Fruit fly (Drosophila melanogaster) whole organism, embryonic: Measurements from ENCODE around the gene CG17839.

ENCODE experiments used
- Abd-B ChIP-seq: fragments of 200-800 bp; sonication (Bioruptor generic); optimal IDR thresholded peaks from 2 replicates; lab custom pipeline; 2018; ENCODE audit warnings: missing biosample characterization, mild to moderate bottlenecking, missing genetic modification characterization, moderate library complexity
- Asciz ChIP-seq: fragments of 200-800 bp; sonication (Bioruptor generic); optimal IDR thresholded peaks from 2 replicates; lab custom pipeline; 2017; ENCODE audit warnings: missing biosample characterization, mild to moderate bottlenecking, missing genetic modification characterization, missing genetic modification reagents
- Atf6 ChIP-seq: fragments of 200-800 bp; sonication (Bioruptor generic); IDR thresholded peaks from 2 replicates; pipeline ENCODE4 v1.3.6; 2022; ENCODE audit warnings: missing biosample characterization, missing genetic modification characterization
- Blimp-1 ChIP-seq: fragments of 200-800 bp; sonication (Bioruptor generic); optimal IDR thresholded peaks from 3 replicates; lab custom pipeline; 2018; ENCODE audit warnings: missing biosample characterization, missing genetic modification characterization, mild to moderate bottlenecking, moderate library complexity, missing genetic modification reagents
- CG10654 ChIP-seq: fragments of 200-800 bp; sonication (Bioruptor generic); optimal IDR thresholded peaks from 2 replicates; lab custom pipeline; 2016; ENCODE audit warnings: missing biosample characterization, missing genetic modification characterization
- CG10959 ChIP-seq: fragments of 200-800 bp; sonication (Bioruptor generic); IDR thresholded peaks from 2 replicates; pipeline ENCODE4 v1.3.6; 2022; ENCODE audit warnings: missing biosample characterization, missing genetic modification characterization
- CG10979 ChIP-seq: fragments of 200-800 bp; sonication (Bioruptor generic); optimal IDR thresholded peaks from 2 replicates; lab custom pipeline; 2018; ENCODE audit warnings: missing biosample characterization, mild to moderate bottlenecking, missing genetic modification characterization, moderate library complexity
- CG11085 ChIP-seq: fragments of 200-800 bp; sonication (Bioruptor generic); IDR thresholded peaks from 2 replicates; pipeline ENCODE4 v1.3.6; 2022; ENCODE audit warnings: missing biosample characterization, missing genetic modification characterization
- CG11398 ChIP-seq: fragments of 200-800 bp; sonication (Bioruptor generic); optimal IDR thresholded peaks from 2 replicates; lab custom pipeline; 2016; ENCODE audit warnings: missing biosample characterization, missing genetic modification characterization
- CG11456 ChIP-seq: fragments of 200-800 bp; sonication (Bioruptor generic); IDR thresholded peaks from 3 replicates; pipeline ENCODE4 v1.3.6; 2022; ENCODE audit warnings: missing biosample characterization, missing genetic modification characterization
- CG11560 ChIP-seq: fragments of 200-800 bp; sonication (Bioruptor generic); IDR thresholded peaks from 3 replicates; pipeline ENCODE4 v1.3.6; 2022; ENCODE audit warnings: missing biosample characterization, missing genetic modification characterization
- CG12769 ChIP-seq: fragments of 200-800 bp; sonication (Bioruptor generic); optimal IDR thresholded peaks from 2 replicates; lab custom pipeline; 2019; ENCODE audit warnings: missing biosample characterization, mild to moderate bottlenecking, missing genetic modification characterization, moderate library complexity
- CG13424 ChIP-seq: fragments of 200-800 bp; sonication (Bioruptor generic); optimal IDR thresholded peaks from 2 replicates; lab custom pipeline; 2019; ENCODE audit warnings: missing biosample characterization, mild to moderate bottlenecking, missing genetic modification characterization, moderate library complexity
- CG14710 ChIP-seq: fragments of 200-800 bp; sonication (Bioruptor generic); optimal IDR thresholded peaks from 3 replicates; lab custom pipeline; 2019; ENCODE audit warnings: missing biosample characterization, mild to moderate bottlenecking, missing genetic modification characterization, moderate library complexity
- CG15073 ChIP-seq: fragments of 200-800 bp; sonication (Bioruptor generic); optimal IDR thresholded peaks from 2 replicates; lab custom pipeline; 2016; ENCODE audit warnings: missing biosample characterization, missing genetic modification characterization
- CG15269 ChIP-seq: fragments of 200-800 bp; sonication (Bioruptor generic); optimal IDR thresholded peaks from 2 replicates; lab custom pipeline; 2018; ENCODE audit warnings: missing biosample characterization, mild to moderate bottlenecking, missing genetic modification characterization, moderate library complexity
- CG1529 ChIP-seq: fragments of 200-800 bp; sonication (Bioruptor generic); optimal IDR thresholded peaks from 3 replicates; lab custom pipeline; 2018; ENCODE audit warnings: missing biosample characterization, missing genetic modification characterization
- CG15601 ChIP-seq: fragments of 200-800 bp; sonication (Bioruptor generic); optimal IDR thresholded peaks from 3 replicates; lab custom pipeline; 2019; ENCODE audit warnings: missing biosample characterization, mild to moderate bottlenecking, missing genetic modification characterization, moderate library complexity
- CG17802 ChIP-seq: fragments of 200-800 bp; sonication (Bioruptor generic); optimal IDR thresholded peaks from 2 replicates; lab custom pipeline; 2018; ENCODE audit warnings: missing biosample characterization, mild to moderate bottlenecking, missing genetic modification characterization, moderate library complexity
- CG1792 ChIP-seq: fragments of 200-800 bp; sonication (Bioruptor generic); optimal IDR thresholded peaks from 2 replicates; lab custom pipeline; 2016; ENCODE audit warnings: missing biosample characterization, missing genetic modification characterization
- CG18011 ChIP-seq: fragments of 200-800 bp; sonication (Bioruptor generic); optimal IDR thresholded peaks from 2 replicates; lab custom pipeline; 2017; ENCODE audit warnings: missing biosample characterization, missing genetic modification characterization, mild to moderate bottlenecking, moderate library complexity, missing genotype
- CG18476 ChIP-seq: fragments of 200-800 bp; sonication (Bioruptor generic); optimal IDR thresholded peaks from 2 replicates; lab custom pipeline; 2016; ENCODE audit warnings: missing biosample characterization, mild to moderate bottlenecking, missing genetic modification characterization
- CG2199 ChIP-seq: fragments of 200-800 bp; sonication (Bioruptor generic); IDR thresholded peaks from 3 replicates; pipeline ENCODE4 v1.3.6; 2022; ENCODE audit warnings: missing biosample characterization, missing genetic modification characterization
- CG30403 ChIP-seq: fragments of 200-800 bp; sonication (Bioruptor generic); optimal IDR thresholded peaks from 3 replicates; lab custom pipeline; 2016; ENCODE audit warnings: missing biosample characterization, missing genetic modification characterization
- CG3838 ChIP-seq: fragments of 200-800 bp; sonication (Bioruptor generic); optimal IDR thresholded peaks from 3 replicates; lab custom pipeline; 2016; ENCODE audit warnings: missing biosample characterization, missing genetic modification characterization
- CG43689 ChIP-seq: fragments of 200-800 bp; sonication (Bioruptor generic); IDR thresholded peaks from 2 replicates; pipeline ENCODE4 v1.3.6; 2022; ENCODE audit warnings: missing biosample characterization, missing genetic modification characterization
- CG4617 ChIP-seq: fragments of 200-800 bp; sonication (Bioruptor generic); optimal IDR thresholded peaks from 3 replicates; lab custom pipeline; 2016; ENCODE audit warnings: missing biosample characterization, missing genetic modification characterization, borderline replicate concordance
- CG4854 ChIP-seq: fragments of 200-800 bp; sonication (Bioruptor generic); optimal IDR thresholded peaks from 2 replicates; lab custom pipeline; 2016; ENCODE audit warnings: missing biosample characterization, missing genetic modification characterization, inconsistent platforms
- CG5953 ChIP-seq: fragments of 200-800 bp; sonication (Bioruptor generic); IDR thresholded peaks from 2 replicates; pipeline ENCODE4 v1.3.6; 2022; ENCODE audit warnings: missing biosample characterization, missing genetic modification characterization
- CG6683 ChIP-seq: fragments of 200-800 bp; sonication (Bioruptor generic); optimal IDR thresholded peaks from 2 replicates; lab custom pipeline; 2017; ENCODE audit warnings: missing biosample characterization, mild to moderate bottlenecking, missing genetic modification characterization, missing genetic modification reagents
- CG9215 ChIP-seq: fragments of 200-800 bp; sonication (Bioruptor generic); IDR thresholded peaks from 2 replicates; pipeline ENCODE4 v1.3.6; 2022; ENCODE audit warnings: missing biosample characterization, missing genetic modification characterization
- CrebB ChIP-seq: fragments of 200-800 bp; sonication (Bioruptor generic); optimal IDR thresholded peaks from 3 replicates; lab custom pipeline; 2018; ENCODE audit warnings: missing biosample characterization, mild to moderate bottlenecking, missing genetic modification characterization
- Fer1 ChIP-seq: fragments of 200-800 bp; sonication (Bioruptor generic); optimal IDR thresholded peaks from 2 replicates; lab custom pipeline; 2017; ENCODE audit warnings: missing biosample characterization, mild to moderate bottlenecking, missing genetic modification characterization
- MBD-R2 ChIP-seq: fragments of 200-800 bp; sonication (Bioruptor generic); IDR thresholded peaks from 2 replicates; pipeline ENCODE4 v1.3.6; 2022; ENCODE audit warnings: missing biosample characterization, missing genetic modification characterization
- Nf-YC ChIP-seq: fragments of 200-800 bp; optimal IDR thresholded peaks from 3 replicates; lab custom pipeline; 2019; ENCODE audit warnings: missing biosample characterization, mild to moderate bottlenecking, missing genetic modification characterization, moderate library complexity
- PHDP ChIP-seq: fragments of 200-800 bp; sonication (Bioruptor generic); optimal IDR thresholded peaks from 3 replicates; lab custom pipeline; 2018; ENCODE audit warnings: missing biosample characterization, mild to moderate bottlenecking, missing genetic modification characterization, moderate library complexity
- Scr ChIP-seq: fragments of 200-800 bp; sonication (Bioruptor generic); IDR thresholded peaks from 2 replicates; pipeline ENCODE4 v1.3.6; 2022; ENCODE audit warnings: missing biosample characterization, missing genetic modification characterization; ENCODE audit not compliant: partially characterized antibody
- Xrp1 ChIP-seq: fragments of 200-800 bp; sonication (Bioruptor generic); IDR thresholded peaks from 2 replicates; pipeline ENCODE4 v1.3.6; 2022; ENCODE audit warnings: missing biosample characterization, missing genetic modification characterization
- da ChIP-seq: fragments of 200-800 bp; sonication (Bioruptor generic); optimal IDR thresholded peaks from 2 replicates; lab custom pipeline; 2016; ENCODE audit warnings: missing biosample characterization, missing genetic modification characterization
- emc ChIP-seq: fragments of 200-800 bp; sonication (Bioruptor generic); optimal IDR thresholded peaks from 2 replicates; lab custom pipeline; 2016; ENCODE audit warnings: missing biosample characterization, missing genetic modification characterization
- fd102C ChIP-seq: fragments of 200-800 bp; sonication (Bioruptor generic); optimal IDR thresholded peaks from 2 replicates; lab custom pipeline; 2018; ENCODE audit warnings: missing biosample characterization, mild to moderate bottlenecking, missing genetic modification characterization, moderate library complexity
- gsb-n ChIP-seq: fragments of 200-800 bp; sonication (Bioruptor generic); optimal IDR thresholded peaks from 3 replicates; lab custom pipeline; 2018; ENCODE audit warnings: missing biosample characterization, mild to moderate bottlenecking, missing genetic modification characterization
- kah ChIP-seq: fragments of 200-800 bp; sonication (Bioruptor generic); optimal IDR thresholded peaks from 2 replicates; lab custom pipeline; 2018; ENCODE audit warnings: missing biosample characterization, mild to moderate bottlenecking, missing genetic modification characterization
- lab ChIP-seq: fragments of 200-800 bp; sonication (Bioruptor generic); optimal IDR thresholded peaks from 3 replicates; lab custom pipeline; 2017; ENCODE audit warnings: missing biosample characterization, missing genetic modification characterization, mild to moderate bottlenecking, moderate library complexity, missing genetic modification reagents
- mirr ChIP-seq: fragments of 200-800 bp; sonication (Bioruptor generic); optimal IDR thresholded peaks from 3 replicates; lab custom pipeline; 2018; ENCODE audit warnings: missing biosample characterization, mild to moderate bottlenecking, missing genetic modification characterization
- nau ChIP-seq: fragments of 200-800 bp; sonication (Bioruptor generic); optimal IDR thresholded peaks from 3 replicates; lab custom pipeline; 2017; ENCODE audit warnings: missing biosample characterization, mild to moderate bottlenecking, missing genetic modification characterization, missing genetic modification reagents
- org-1 ChIP-seq: fragments of 200-800 bp; sonication (Bioruptor generic); optimal IDR thresholded peaks from 2 replicates; lab custom pipeline; 2017; ENCODE audit warnings: missing biosample characterization, missing genetic modification characterization
- sc ChIP-seq, 3 experiments: fragments of >200 bp in 2 of 3; fragments of 200-800 bp in 1 of 3; sonication (Bioruptor generic) in 1 of 3; optimal IDR thresholded peaks; 2 replicates in 2 of 3; 3 replicates in 1 of 3; lab custom pipeline; 2017; ENCODE audit warnings: mild to moderate bottlenecking in 1 of 3, missing biosample characterization in 1 of 3, missing genetic modification characterization in 1 of 3, missing genetic modification reagents in 1 of 3
- schlank ChIP-seq: fragments of 200-800 bp; sonication (Bioruptor generic); optimal IDR thresholded peaks from 2 replicates; lab custom pipeline; 2018; ENCODE audit warnings: missing biosample characterization, mild to moderate bottlenecking, missing genetic modification characterization
- sens ChIP-seq: fragments of 200-800 bp; sonication (Bioruptor generic); peaks from one replicate; lab custom pipeline; 2016; ENCODE audit warnings: missing biosample characterization, missing genetic modification characterization

The CG17839 gene

DNA sequence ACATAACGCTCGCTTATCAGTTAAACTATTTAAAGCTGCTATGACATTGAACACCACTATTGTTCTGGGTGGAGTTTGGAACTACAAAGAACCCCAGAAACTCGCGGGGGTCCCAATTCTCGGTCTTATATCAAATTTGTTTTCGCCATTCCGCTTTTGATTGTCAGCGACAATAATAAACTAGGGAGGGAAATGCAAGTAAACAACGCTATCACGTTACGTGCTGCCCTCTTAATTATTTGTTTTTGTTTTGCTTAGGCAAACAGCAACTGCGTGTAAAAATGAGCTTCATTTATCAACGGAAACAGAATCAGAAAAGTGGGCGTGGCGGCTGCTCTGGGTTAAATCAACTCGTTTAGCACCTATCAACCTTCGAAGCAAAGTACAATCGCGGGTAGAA lies 24.7 kb upstream of the CG17839 start (continued):
- TF ChIP-seq CG15601 (tag; lab: Kevin White, UChicago): peak; percentile 66
- TF ChIP-seq CG9215 (GFP tag; lab: Robert Waterston, UW): no peak
- TF ChIP-seq Xrp1: peak; percentile 74
- TF ChIP-seq CG12769: peak; percentile 22
- no peak for TF ChIP-seq CG18011
- TF ChIP-seq CG18476 (GFP tag; lab: Kevin White, UChicago): peak; percentile 45
- TF ChIP-seq CG11398 (GFP tag; lab: Kevin White, UChicago): peak; percentile 11
- TF ChIP-seq CG17802: no peak
- TF ChIP-seq CG4617 (GFP tag; lab: Kevin White, UChicago): no peak
- TF ChIP-seq sens (GFP tag; lab: Kevin White, UChicago): peak; percentile 87
- peak; percentile 40 for TF ChIP-seq PHDP
- TF ChIP-seq fd102C (GFP tag; lab: Kevin White, UChicago): no peak
- peak; percentile 17 for TF ChIP-seq CG1529 (GFP tag; lab: Kevin White, UChicago)
- no peak for TF ChIP-seq CG1792
- TF ChIP-seq CG5953: no peak
- TF ChIP-seq emc (GFP tag; lab: Kevin White, UChicago): no peak
- TF ChIP-seq Abd-B (GFP tag; lab: Kevin White, UChicago): no peak
- peak; percentile 20 for TF ChIP-seq Blimp-1
- no peak for TF ChIP-seq MBD-R2
- peak; percentile 13 for TF ChIP-seq CG13424 (tag; lab: Kevin White, UChicago)
- TF ChIP-seq CG11560 (tag; lab: Robert Waterston, UW): no peak
- TF ChIP-seq CG3838: peak; percentile 46
- TF ChIP-seq CG14710 (tag; lab: Kevin White, UChicago): peak; percentile 26
- TF ChIP-seq CG2199: no peak
- no peak for TF ChIP-seq Scr (GFP tag; lab: Robert Waterston, UW)
- TF ChIP-seq CG6683 (GFP tag; lab: Kevin White, UChicago): no peak
- TF ChIP-seq CG10654 (GFP tag; lab: Kevin White, UChicago): peak; percentile 28
- no peak for TF ChIP-seq sc (optimal IDR thresholded peaks at IDR 0.05; lab: Kevin White, UChicago)
- peak; percentile 49 for TF ChIP-seq sc (GFP tag; optimal IDR thresholded peaks at IDR 0.05; lab: Kevin White, UChicago)
- no peak for TF ChIP-seq CG30403 (GFP tag; lab: Kevin White, UChicago)
- peak; percentile 29 for TF ChIP-seq Asciz (GFP tag; lab: Kevin White, UChicago)
- TF ChIP-seq CG10959: 0 out of 2 replicates have a peak, but pooled peaks have one; percentile 9
- peak; percentile 39 for TF ChIP-seq kah
- no peak for TF ChIP-seq CG43689 (GFP tag; lab: Robert Waterston, UW)
- no peak for TF ChIP-seq CG15073
- TF ChIP-seq CG15269 (tag; lab: Kevin White, UChicago): no peak
- peak; percentile 29 for TF ChIP-seq CG4854 (GFP tag; lab: Kevin White, UChicago)
- peak; percentile 24 for TF ChIP-seq gsb-n
- TF ChIP-seq CG11456 (GFP tag; lab: Robert Waterston, UW): no peak
- TF ChIP-seq mirr: peak; percentile 38
- peak; percentile 63 for TF ChIP-seq lab (GFP tag; lab: Kevin White, UChicago)
- TF ChIP-seq Nf-YC (tag; lab: Kevin White, UChicago): no peak
- peak; percentile 55 for TF ChIP-seq Fer1 (GFP tag; lab: Kevin White, UChicago)
- TF ChIP-seq CrebB (tag; lab: Kevin White, UChicago): peak; percentile 70
- peak; percentile 32 for TF ChIP-seq org-1
- TF ChIP-seq da (GFP tag; lab: Kevin White, UChicago): no peak
- peak; percentile 44 for TF ChIP-seq schlank (tag; lab: Kevin White, UChicago)
- no peak for TF ChIP-seq CG11085
- TF ChIP-seq Atf6 (GFP tag; lab: Robert Waterston, UW): peak; percentile 44; the same call in 1 of the 2 replicates
- no peak for TF ChIP-seq nau (GFP tag; lab: Kevin White, UChicago)
- no peak for TF ChIP-seq CG10979 (tag; lab: Kevin White, UChicago)
